Worm (Caenorhabditis elegans): ENCODE measurements around the gene ergi-2.

DNA sequence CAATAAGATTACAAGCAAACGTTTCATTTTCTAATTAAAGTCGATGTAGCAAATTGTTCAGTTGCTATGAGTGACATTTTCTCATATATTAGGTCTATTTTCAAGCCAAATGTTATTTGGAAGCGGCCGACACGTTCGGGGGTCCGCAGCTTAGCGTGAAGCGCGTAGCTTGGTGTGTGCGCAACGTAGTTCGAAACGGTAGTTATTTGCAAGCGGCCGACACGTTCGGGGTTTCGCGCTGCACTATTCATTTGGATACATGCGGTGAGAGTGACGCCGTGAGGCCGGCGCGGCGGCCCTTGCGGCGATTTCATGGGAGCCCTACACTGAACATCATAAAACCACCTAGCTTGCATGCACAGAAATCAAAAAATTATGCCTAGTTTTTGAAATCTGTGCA lies 18.9 kb downstream of the ergi-2 start:
- TF ChIP-seq nhr-237 (tag; optimal IDR thresholded peaks at IDR 0.05) (no peak), nhr-28 (tag; optimal IDR thresholded peaks at IDR 0.05) (no peak), ceh-83 (GFP tag; optimal IDR thresholded peaks at IDR 0.05) (no peak), mab-5 (tag; optimal IDR thresholded peaks at IDR 0.05) (no peak)

Measured in whole organism, mixed stage, embryonic.